Fruit fly (Drosophila melanogaster) whole organism, embryonic: ENCODE results near the gene Vm32E.

Source experiments
- ATbp ChIP-seq: fragments of 200-800 bp; sonication (Bioruptor generic); optimal IDR thresholded peaks from 2 replicates; lab custom pipeline; 2017; ENCODE audit warnings: missing biosample characterization, mild to moderate bottlenecking, missing genetic modification characterization, missing genetic modification reagents
- Bgb ChIP-seq: fragments of 200-800 bp; sonication (Bioruptor generic); IDR thresholded peaks from 2 replicates; pipeline ENCODE4 v1.3.6; 2022; ENCODE audit warnings: missing biosample characterization, missing genetic modification characterization; ENCODE audit not compliant: partially characterized antibody
- CG10979 ChIP-seq: fragments of 200-800 bp; sonication (Bioruptor generic); optimal IDR thresholded peaks from 2 replicates; lab custom pipeline; 2018; ENCODE audit warnings: missing biosample characterization, mild to moderate bottlenecking, missing genetic modification characterization, moderate library complexity
- CG12769 ChIP-seq: fragments of 200-800 bp; sonication (Bioruptor generic); optimal IDR thresholded peaks from 2 replicates; lab custom pipeline; 2019; ENCODE audit warnings: missing biosample characterization, mild to moderate bottlenecking, missing genetic modification characterization, moderate library complexity
- CG13287 ChIP-seq: fragments of 200-800 bp; sonication (Bioruptor generic); IDR thresholded peaks from 2 replicates; pipeline ENCODE4 v1.3.6; 2022; ENCODE audit warnings: missing biosample characterization, missing genetic modification characterization; ENCODE audit not compliant: partially characterized antibody
- CG13424 ChIP-seq: fragments of 200-800 bp; sonication (Bioruptor generic); optimal IDR thresholded peaks from 2 replicates; lab custom pipeline; 2019; ENCODE audit warnings: missing biosample characterization, mild to moderate bottlenecking, missing genetic modification characterization, moderate library complexity
- CG17328 ChIP-seq: fragments of 200-800 bp; sonication (Bioruptor generic); IDR thresholded peaks from 2 replicates; pipeline ENCODE4 v1.3.6; 2022; ENCODE audit warnings: missing biosample characterization, missing genetic modification characterization
- CG18599 ChIP-seq: fragments of 200-800 bp; sonication (Bioruptor generic); optimal IDR thresholded peaks from 3 replicates; lab custom pipeline; 2017; ENCODE audit warnings: missing biosample characterization, missing genetic modification characterization, mild to moderate bottlenecking, moderate library complexity, missing genetic modification reagents
- CG2202 ChIP-seq: fragments of 200-800 bp; sonication (Bioruptor generic); optimal IDR thresholded peaks from 2 replicates; lab custom pipeline; 2018; ENCODE audit warnings: missing biosample characterization, mild to moderate bottlenecking, missing genetic modification characterization
- CG31388 ChIP-seq: fragments of 200-800 bp; sonication (Bioruptor generic); optimal IDR thresholded peaks from 2 replicates; lab custom pipeline; 2016; ENCODE audit warnings: missing biosample characterization, missing genetic modification characterization
- CG3281 ChIP-seq: fragments of 200-800 bp; sonication (Bioruptor generic); optimal IDR thresholded peaks from 3 replicates; lab custom pipeline; 2017; ENCODE audit warnings: missing biosample characterization, mild to moderate bottlenecking, missing genetic modification characterization
- CG4424 ChIP-seq: fragments of 200-800 bp; sonication (Bioruptor generic); optimal IDR thresholded peaks from 3 replicates; lab custom pipeline; 2016; ENCODE audit warnings: missing biosample characterization, missing genetic modification characterization
- CG6813 ChIP-seq: fragments of 200-800 bp; sonication (Bioruptor generic); optimal IDR thresholded peaks from 2 replicates; lab custom pipeline; 2017; ENCODE audit warnings: missing biosample characterization, missing genetic modification characterization, mild to moderate bottlenecking, moderate library complexity, missing genetic modification reagents
- CG7556 ChIP-seq: fragments of 200-800 bp; sonication (Bioruptor generic); optimal IDR thresholded peaks from 2 replicates; lab custom pipeline; 2017; ENCODE audit warnings: missing biosample characterization, mild to moderate bottlenecking, missing genetic modification characterization
- CG7786 ChIP-seq: fragments of 200-800 bp; sonication (Bioruptor generic); optimal IDR thresholded peaks from 2 replicates; lab custom pipeline; 2016; ENCODE audit warnings: missing biosample characterization, missing genetic modification characterization
- CTCF ChIP-seq: fragments of 200-800 bp; sonication (Bioruptor generic); optimal IDR thresholded peaks from 2 replicates; lab custom pipeline; 2017; ENCODE audit warnings: missing biosample characterization, mild to moderate bottlenecking, missing genetic modification characterization, moderate library complexity
- Dek ChIP-seq: fragments of 200-800 bp; sonication (Bioruptor generic); optimal IDR thresholded peaks from 3 replicates; lab custom pipeline; 2019; ENCODE audit warnings: missing biosample characterization, mild to moderate bottlenecking, missing genetic modification characterization, moderate library complexity
- Dip3 ChIP-seq: fragments of 200-800 bp; sonication (Bioruptor generic); optimal IDR thresholded peaks from 3 replicates; lab custom pipeline; 2016; ENCODE audit warnings: missing biosample characterization, missing genetic modification characterization
- Dll ChIP-seq: fragments of 200-800 bp; sonication (Bioruptor generic); IDR thresholded peaks from 4 replicates; pipeline ENCODE4 v1.3.6; 2022; ENCODE audit warnings: missing biosample characterization, missing genetic modification characterization; ENCODE audit not compliant: partially characterized antibody
- Doc2 ChIP-seq: fragments of 200-800 bp; sonication (Bioruptor generic); IDR thresholded peaks from 2 replicates; pipeline ENCODE4 v1.3.6; 2022; ENCODE audit warnings: missing biosample characterization, missing genetic modification characterization
- Drgx ChIP-seq: fragments of 200-800 bp; sonication (Bioruptor generic); IDR thresholded peaks from 2 replicates; pipeline ENCODE4 v1.3.6; 2022; ENCODE audit warnings: missing biosample characterization, missing genetic modification characterization
- E2f1 ChIP-seq: fragments of 200-800 bp; sonication (Bioruptor generic); IDR thresholded peaks from 2 replicates; pipeline ENCODE4 v1.3.6; 2022; ENCODE audit warnings: missing biosample characterization, missing genetic modification characterization
- Gug ChIP-seq: fragments of 200-800 bp; sonication (Bioruptor generic); IDR thresholded peaks from 4 replicates; pipeline ENCODE4 v1.3.6; 2022; ENCODE audit warnings: missing biosample characterization, missing genetic modification characterization
- HmgD ChIP-seq: fragments of 200-800 bp; sonication (Bioruptor generic); optimal IDR thresholded peaks from 3 replicates; lab custom pipeline; 2016; ENCODE audit warnings: missing biosample characterization, missing genetic modification characterization
- Nf-YA ChIP-seq: fragments of 200-800 bp; sonication (Bioruptor generic); IDR thresholded peaks from 2 replicates; pipeline ENCODE4 v1.3.6; 2022; ENCODE audit warnings: missing biosample characterization, missing genetic modification characterization
- Oaz ChIP-seq: fragments of 200-800 bp; sonication (Bioruptor generic); IDR thresholded peaks from 2 replicates; pipeline ENCODE4 v1.3.6; 2022; ENCODE audit warnings: missing biosample characterization, missing genetic modification characterization
- Usf ChIP-seq: fragments of 200-800 bp; sonication (Bioruptor generic); optimal IDR thresholded peaks from 2 replicates; lab custom pipeline; 2017; ENCODE audit warnings: missing genotype, missing biosample characterization, missing genetic modification characterization
- ash1 ChIP-seq: fragments of 200-800 bp; sonication (Bioruptor generic); optimal IDR thresholded peaks from 2 replicates; lab custom pipeline; 2018; ENCODE audit warnings: missing biosample characterization, mild to moderate bottlenecking, missing genetic modification characterization
- bcd ChIP-seq: fragments of 200-800 bp; sonication (Bioruptor generic); optimal IDR thresholded peaks from 2 replicates; lab custom pipeline; 2017; ENCODE audit warnings: missing biosample characterization, mild to moderate bottlenecking, missing genetic modification characterization
- cas ChIP-seq: fragments of 200-800 bp; sonication (Bioruptor generic); IDR thresholded peaks from 2 replicates; pipeline ENCODE4 v1.3.6; 2022; ENCODE audit warnings: missing biosample characterization, missing genetic modification characterization
- cg ChIP-seq: fragments of 200-800 bp; sonication (Bioruptor generic); optimal IDR thresholded peaks from 3 replicates; lab custom pipeline; 2019; ENCODE audit warnings: missing biosample characterization, mild to moderate bottlenecking, missing genetic modification characterization, moderate library complexity
- chinmo ChIP-seq: fragments of 200-800 bp; sonication (Bioruptor generic); IDR thresholded peaks from 4 replicates; pipeline ENCODE4 v1.3.6; 2022; ENCODE audit warnings: missing biosample characterization, missing genetic modification characterization; ENCODE audit not compliant: partially characterized antibody
- chm ChIP-seq: fragments of 200-800 bp; sonication (Bioruptor generic); IDR thresholded peaks from 2 replicates; pipeline ENCODE4 v1.3.6; 2022; ENCODE audit warnings: missing biosample characterization, missing genetic modification characterization
- crol ChIP-seq: fragments of 200-800 bp; sonication (Bioruptor generic); IDR thresholded peaks from 2 replicates; pipeline ENCODE4 v1.3.6; 2022; ENCODE audit warnings: missing biosample characterization, missing genetic modification characterization
- cwo ChIP-seq: fragments of 200-800 bp; sonication (Bioruptor generic); optimal IDR thresholded peaks from 3 replicates; lab custom pipeline; 2017; ENCODE audit warnings: missing biosample characterization, missing genetic modification characterization, mild to moderate bottlenecking, moderate library complexity, missing genetic modification reagents
- dati ChIP-seq: fragments of 200-800 bp; sonication (Bioruptor generic); IDR thresholded peaks from 2 replicates; pipeline ENCODE4 v1.3.6; 2022; ENCODE audit warnings: missing biosample characterization, missing genetic modification characterization
- dimm ChIP-seq: fragments of 200-800 bp; sonication (Bioruptor generic); IDR thresholded peaks from 2 replicates; pipeline ENCODE4 v1.3.6; 2022; ENCODE audit warnings: missing biosample characterization, missing genetic modification characterization
- eyg ChIP-seq: fragments of 200-800 bp; sonication (Bioruptor generic); optimal IDR thresholded peaks from 3 replicates; lab custom pipeline; 2016; ENCODE audit warnings: missing biosample characterization, missing genetic modification characterization
- fd102C ChIP-seq: fragments of 200-800 bp; sonication (Bioruptor generic); optimal IDR thresholded peaks from 2 replicates; lab custom pipeline; 2018; ENCODE audit warnings: missing biosample characterization, mild to moderate bottlenecking, missing genetic modification characterization, moderate library complexity
- nau ChIP-seq: fragments of 200-800 bp; sonication (Bioruptor generic); optimal IDR thresholded peaks from 3 replicates; lab custom pipeline; 2017; ENCODE audit warnings: missing biosample characterization, mild to moderate bottlenecking, missing genetic modification characterization, missing genetic modification reagents
- oc ChIP-seq: fragments of 200-800 bp; sonication (Bioruptor generic); optimal IDR thresholded peaks from 2 replicates; lab custom pipeline; 2018; ENCODE audit warnings: missing biosample characterization, mild to moderate bottlenecking, missing genetic modification characterization, moderate library complexity
- otp ChIP-seq: fragments of 200-800 bp; sonication (Bioruptor generic); IDR thresholded peaks from 3 replicates; pipeline ENCODE4, ENCODE4 v1.3.6; 2022; ENCODE audit warnings: missing biosample characterization, missing genetic modification characterization
- pfk ChIP-seq: fragments of 200-800 bp; sonication (Bioruptor generic); optimal IDR thresholded peaks from 2 replicates; lab custom pipeline; 2018; ENCODE audit warnings: missing biosample characterization, mild to moderate bottlenecking, missing genetic modification characterization, moderate library complexity
- run ChIP-seq: fragments of 200-800 bp; sonication (Bioruptor generic); optimal IDR thresholded peaks from 3 replicates; lab custom pipeline; 2018; ENCODE audit warnings: missing biosample characterization, mild to moderate bottlenecking, missing genetic modification characterization
- shn ChIP-seq: fragments of 200-800 bp; sonication (Bioruptor generic); optimal IDR thresholded peaks from 3 replicates; lab custom pipeline; 2016; ENCODE audit warnings: missing biosample characterization, missing genetic modification characterization
- sima ChIP-seq: fragments of 200-800 bp; sonication (Bioruptor generic); optimal IDR thresholded peaks from 2 replicates; lab custom pipeline; 2016; ENCODE audit warnings: missing biosample characterization, missing genetic modification characterization
- so ChIP-seq: fragments of 200-800 bp; sonication (Bioruptor generic); IDR thresholded peaks from 3 replicates; pipeline ENCODE4 v1.3.6; 2022; ENCODE audit warnings: missing biosample characterization, missing genetic modification characterization
- stwl ChIP-seq: fragments of 200-800 bp; sonication (Bioruptor generic); optimal IDR thresholded peaks from 3 replicates; lab custom pipeline; 2018; ENCODE audit warnings: missing biosample characterization, mild to moderate bottlenecking, missing genetic modification characterization, moderate library complexity
- tll ChIP-seq, 2 experiments: fragments of 200-800 bp in 1 of 2; fragments of >200 bp in 1 of 2; sonication (Bioruptor generic) in 1 of 2; optimal IDR thresholded peaks; 2 replicates each; lab custom pipeline; 2017 to 2019; ENCODE audit warnings: missing biosample characterization in 2 of 2, missing genetic modification characterization in 2 of 2, mild to moderate bottlenecking in 1 of 2, moderate library complexity in 1 of 2
- twi ChIP-seq: fragments of 200-800 bp; optimal IDR thresholded peaks from 2 replicates; lab custom pipeline; 2019; ENCODE audit warnings: missing biosample characterization, mild to moderate bottlenecking, missing genetic modification characterization, moderate library complexity
- zen2 ChIP-seq: fragments of 200-800 bp; sonication (Bioruptor generic); IDR thresholded peaks from 3 replicates; pipeline ENCODE4 v1.3.6; 2022; ENCODE audit warnings: missing biosample characterization, missing genetic modification characterization; ENCODE audit not compliant: partially characterized antibody

The Vm32E gene

DNA sequence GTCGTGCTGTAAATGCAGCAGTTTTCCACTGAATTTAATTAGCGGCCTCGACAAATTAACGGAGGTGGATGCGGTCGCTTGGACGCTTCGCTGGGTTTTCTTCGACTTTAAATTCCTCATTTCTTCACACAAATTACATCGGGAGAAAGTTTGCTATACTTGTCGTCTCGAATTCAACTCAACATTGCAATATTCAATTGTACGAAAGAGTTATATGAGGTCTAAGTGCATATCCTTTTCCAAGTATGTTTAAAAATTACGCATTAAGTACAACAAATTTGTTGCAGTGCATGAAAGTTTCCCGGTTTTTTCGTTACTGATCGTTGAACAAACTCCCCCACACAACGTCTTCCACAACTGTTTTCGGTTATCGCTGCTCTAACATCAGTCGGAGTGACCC, 21.2 kb upstream of the Vm32E start (continued):
- TF ChIP-seq cwo (no peak), eyg (GFP tag; lab: Kevin White, UChicago) (no peak), CG6813 (GFP tag; lab: Kevin White, UChicago) (no peak), E2f1 (GFP tag; lab: Robert Waterston, UW) (peak; percentile 68), CTCF (no peak), CG17328 (peak; percentile 78), Dek (tag; lab: Kevin White, UChicago) (no peak), CG13424 (tag; lab: Kevin White, UChicago) (peak; percentile 70), ash1 (GFP tag; lab: Kevin White, UChicago) (no peak), Nf-YA (GFP tag; lab: Robert Waterston, UW) (0 out of 2 replicates have a peak, but pooled peaks have one; percentile 32), oc (tag; lab: Kevin White, UChicago) (peak; percentile 86), stwl (tag; lab: Kevin White, UChicago) (no peak), Dll (no peak), tll (GFP tag; optimal IDR thresholded peaks at IDR 0.05; lab: Kevin White, UChicago) (no peak), sima (GFP tag; lab: Kevin White, UChicago) (no peak), bcd (GFP tag; lab: Kevin White, UChicago) (peak; percentile 4), nau (GFP tag; lab: Kevin White, UChicago) (peak; percentile 25), dati (GFP tag; lab: Robert Waterston, UW) (peak; percentile 28; the same call in 1 of the 2 replicates), CG10979 (peak; percentile 64), CG31388 (peak; percentile 3), Gug (GFP tag; lab: Robert Waterston, UW) (peak; percentile 38; the same call in 1 of the 4 replicates), CG13287 (GFP tag; lab: Robert Waterston, UW) (no peak), crol (GFP tag; lab: Robert Waterston, UW) (no peak), HmgD (GFP tag; lab: Kevin White, UChicago) (no peak), chm (peak; percentile 74; the same call in 1 of the 2 replicates), shn (GFP tag; lab: Kevin White, UChicago) (peak; percentile 34), fd102C (no peak), CG7786 (GFP tag; lab: Kevin White, UChicago) (peak; percentile 31), CG2202 (tag; lab: Kevin White, UChicago) (peak; percentile 61), otp (GFP tag; lab: Robert Waterston, UW) (peak; percentile 53; the same call in 1 of the 3 replicates), twi (tag; lab: Kevin White, UChicago) (peak; percentile 44), dimm (GFP tag; lab: Robert Waterston, UW) (0 out of 2 replicates have a peak, but pooled peaks have one; percentile 12), so (GFP tag; lab: Robert Waterston, UW) (no peak), CG3281 (GFP tag; lab: Kevin White, UChicago) (no peak), Bgb (GFP tag; lab: Robert Waterston, UW) (no peak), cg (GFP tag; lab: Kevin White, UChicago) (no peak), Usf (GFP tag; lab: Kevin White, UChicago) (no peak), CG12769 (tag; lab: Kevin White, UChicago) (peak; percentile 57), chinmo (GFP tag; lab: Robert Waterston, UW) (no peak), Doc2 (GFP tag; lab: Robert Waterston, UW) (no peak), CG18599 (GFP tag; lab: Kevin White, UChicago) (peak; percentile 17), Drgx (GFP tag; lab: Robert Waterston, UW) (no peak), CG4424 (GFP tag; lab: Kevin White, UChicago) (peak; percentile 60), cas (no peak), zen2 (GFP tag; lab: Robert Waterston, UW) (no peak), ATbp (GFP tag; lab: Kevin White, UChicago) (peak; percentile 84), pfk (GFP tag; lab: Kevin White, UChicago) (no peak), Oaz (no peak), run (peak; percentile 4), CG7556 (peak; percentile 60), Dip3 (GFP tag; lab: Kevin White, UChicago) (no peak)
